Worm (Caenorhabditis elegans) whole organism, young adult: ENCODE results near the gene tkr-3.

Experiments
- B0035.1 ChIP-seq: sonication (generic microtip); optimal IDR thresholded peaks from 2 replicates; lab custom pipeline; 2016; ENCODE audit warnings: missing genetic modification characterization, mild to moderate bottlenecking, missing compliant biosample characterization, missing genotype, missing genetic modification reagents
- B0261.1 ChIP-seq: sonication (generic microtip); optimal IDR thresholded peaks from 2 replicates; lab custom pipeline; 2016; ENCODE audit warnings: mild to moderate bottlenecking, missing genetic modification characterization, moderate library complexity, missing compliant biosample characterization
- B0336.3 ChIP-seq: fragments of 200-800 bp; sonication (Bioruptor generic); IDR thresholded peaks from 2 replicates; pipeline ENCODE4 v1.3.6; 2022; ENCODE audit warnings: missing genetic modification characterization, missing compliant biosample characterization
- C06A6.2 ChIP-seq: fragments of 200-800 bp; sonication (Bioruptor generic); conservative IDR thresholded peaks from 2 replicates; pipeline ENCODE4 v1.3.6; 2022; ENCODE audit warnings: missing genetic modification characterization, missing compliant biosample characterization
- F57A8.1 ChIP-seq: fragments of 200-800 bp; sonication (Bioruptor generic); optimal IDR thresholded peaks from 2 replicates; lab custom pipeline; 2018; ENCODE audit warnings: mild to moderate bottlenecking, missing genetic modification characterization, moderate library complexity, missing compliant biosample characterization
- K12H6.12 ChIP-seq: fragments of 200-800 bp; sonication (Bioruptor generic); optimal IDR thresholded peaks from 2 replicates; lab custom pipeline; 2018; ENCODE audit warnings: mild to moderate bottlenecking, missing genetic modification characterization, missing compliant biosample characterization
- T07F8.4 ChIP-seq: sonication (generic microtip); optimal IDR thresholded peaks from 2 replicates; lab custom pipeline; 2016; ENCODE audit warnings: mild to moderate bottlenecking, missing genetic modification characterization, moderate library complexity, missing compliant biosample characterization
- Y67H2A.10 ChIP-seq: fragments of 200-800 bp; sonication (Bioruptor generic); conservative IDR thresholded peaks from 2 replicates; pipeline ENCODE4 v1.3.6; 2022; ENCODE audit warnings: missing genetic modification reagents, missing genetic modification characterization, missing compliant biosample characterization
- ZK185.1 ChIP-seq: sonication (generic microtip); optimal IDR thresholded peaks from 2 replicates; lab custom pipeline; 2016; ENCODE audit warnings: mild to moderate bottlenecking, missing genetic modification characterization, missing compliant biosample characterization; ENCODE audit not compliant: poor library complexity, severe bottlenecking
- aptf-3 ChIP-seq: fragments of 200-800 bp; sonication (Bioruptor generic); IDR thresholded peaks from 2 replicates; pipeline ENCODE4 v1.3.6; 2022; ENCODE audit warnings: missing genetic modification characterization, missing compliant biosample characterization
- athp-1 ChIP-seq: sonication (generic microtip); optimal IDR thresholded peaks from 2 replicates; lab custom pipeline; 2017; ENCODE audit warnings: mild to moderate bottlenecking, missing genetic modification characterization, missing compliant biosample characterization
- attf-5 ChIP-seq: fragments of 200-800 bp; sonication (Bioruptor generic); optimal IDR thresholded peaks from 2 replicates; lab custom pipeline; 2018; ENCODE audit warnings: mild to moderate bottlenecking, missing genetic modification characterization, missing compliant biosample characterization
- attf-6 ChIP-seq: fragments of 200-800 bp; sonication (Bioruptor generic); IDR thresholded peaks from 2 replicates; pipeline ENCODE4 v1.3.6; 2022; ENCODE audit warnings: missing genetic modification reagents, missing genetic modification characterization, missing compliant biosample characterization
- cebp-1 ChIP-seq, 2 experiments: fragments of 200-800 bp in 1 of 2; sonication (Bioruptor generic) in 1 of 2; sonication (generic microtip) in 1 of 2; IDR thresholded peaks in 1 of 2; optimal IDR thresholded peaks in 1 of 2; 2 replicates each; pipeline versions ENCODE4 v1.3.6 to Lab custom; 2017 to 2022; ENCODE audit warnings: missing compliant biosample characterization in 2 of 2, missing genetic modification characterization in 2 of 2, mild to moderate bottlenecking in 1 of 2, missing genetic modification reagents in 1 of 2, moderate library complexity in 1 of 2
- ceh-100 ChIP-seq: fragments of 200-800 bp; sonication (Bioruptor generic); IDR thresholded peaks from 2 replicates; pipeline ENCODE4 v1.3.6; 2022; ENCODE audit warnings: missing genetic modification reagents, missing genetic modification characterization, missing compliant biosample characterization
- ceh-27 ChIP-seq: fragments of 200-800 bp; sonication (Bioruptor generic); optimal IDR thresholded peaks from 2 replicates; lab custom pipeline; 2018; ENCODE audit warnings: mild to moderate bottlenecking, missing genetic modification characterization, moderate library complexity, missing compliant biosample characterization
- die-1 ChIP-seq: sonication (generic microtip); optimal IDR thresholded peaks from 2 replicates; lab custom pipeline; 2016; ENCODE audit warnings: missing genotype, mild to moderate bottlenecking, missing genetic modification characterization, missing compliant biosample characterization
- egl-44 ChIP-seq: fragments of 200-800 bp; sonication (Bioruptor generic); IDR thresholded peaks from 2 replicates; pipeline ENCODE4 v1.3.6; 2022; ENCODE audit warnings: missing genetic modification reagents, missing genetic modification characterization, missing compliant biosample characterization
- hmg-20 ChIP-seq: fragments of 200-800 bp; sonication (Bioruptor generic); IDR thresholded peaks from 2 replicates; pipeline ENCODE4 v1.3.6; 2022; ENCODE audit warnings: missing genetic modification reagents, missing genetic modification characterization, missing compliant biosample characterization
- hrde-1 ChIP-seq: sonication (generic microtip); optimal IDR thresholded peaks from 2 replicates; lab custom pipeline; 2016; ENCODE audit warnings: missing genetic modification characterization, mild to moderate bottlenecking, missing compliant biosample characterization, moderate library complexity, missing genotype, missing genetic modification reagents, borderline replicate concordance
- hsf-1 ChIP-seq: fragments of 200-800 bp; sonication (Bioruptor generic); IDR thresholded peaks from 2 replicates; pipeline ENCODE4 v1.3.6; 2022; ENCODE audit warnings: missing genetic modification reagents, missing genetic modification characterization, missing compliant biosample characterization
- mxl-1 ChIP-seq: sonication (generic microtip); optimal IDR thresholded peaks from 2 replicates; lab custom pipeline; 2016; ENCODE audit warnings: missing genetic modification characterization, missing compliant biosample characterization
- nfya-2 ChIP-seq: fragments of 200-800 bp; sonication (Bioruptor generic); IDR thresholded peaks from 2 replicates; pipeline ENCODE4 v1.3.6; 2022; ENCODE audit warnings: missing genetic modification reagents, missing genetic modification characterization, missing compliant biosample characterization
- snpc-3.4 ChIP-seq: sonication (generic microtip); optimal IDR thresholded peaks from 2 replicates; lab custom pipeline; 2017; ENCODE audit warnings: missing genetic modification characterization, mild to moderate bottlenecking, missing compliant biosample characterization, antibody characterized with exemption, moderate library complexity, missing genotype, missing genetic modification reagents
- somi-1 ChIP-seq: fragments of 200-800 bp; sonication (Bioruptor generic); optimal IDR thresholded peaks from 2 replicates; lab custom pipeline; 2018; ENCODE audit warnings: mild to moderate bottlenecking, missing genetic modification characterization, missing compliant biosample characterization
- sptf-2 ChIP-seq: fragments of 200-800 bp; sonication (Bioruptor generic); optimal IDR thresholded peaks from 2 replicates; lab custom pipeline; 2018; ENCODE audit warnings: mild to moderate bottlenecking, missing genetic modification characterization, missing compliant biosample characterization
- tlf-1 ChIP-seq: fragments of 200-800 bp; sonication (Bioruptor generic); optimal IDR thresholded peaks from 2 replicates; lab custom pipeline; 2018; ENCODE audit warnings: mild to moderate bottlenecking, missing genetic modification characterization, missing compliant biosample characterization
- unc-62 ChIP-seq: fragments of 150-350 bp; optimal IDR thresholded peaks from 2 replicates; lab custom pipeline; 2014; ENCODE audit warnings: missing biosample characterization, missing genetic modification reagents, missing genetic modification characterization

The tkr-3 gene

ce11 chrIV:5063297-5063696 lies 58.6 kb downstream of the tkr-3 start (continued):
- TF ChIP-seq ceh-27, result no peak
- no peak for TF ChIP-seq cebp-1 (GFP tag; IDR thresholded peaks at IDR 0.05; lab: Robert Waterston, UW)
- no peak for TF ChIP-seq cebp-1 (tag; optimal IDR thresholded peaks at IDR 0.05; lab: Kevin White, UChicago)
- no peak for TF ChIP-seq sptf-2 (GFP tag; lab: Kevin White, UChicago)
- 0 out of 2 replicates have a peak, but pooled peaks have one; percentile 7 for TF ChIP-seq Y67H2A.10 (GFP tag; lab: Robert Waterston, UW)
- no peak for TF ChIP-seq unc-62 (GFP tag; lab: Kevin White, UChicago)
- TF ChIP-seq die-1 (tag; lab: Kevin White, UChicago), result no peak
- TF ChIP-seq aptf-3, result no peak
- TF ChIP-seq hrde-1 (tag; lab: Kevin White, UChicago), result no peak
- no peak for TF ChIP-seq tlf-1 (GFP tag; lab: Kevin White, UChicago)
- no peak for TF ChIP-seq B0035.1 (tag; lab: Kevin White, UChicago)
- no peak for TF ChIP-seq B0261.1
- TF ChIP-seq somi-1, result no peak
- TF ChIP-seq attf-6 (GFP tag; lab: Robert Waterston, UW), result peak; percentile 95
- TF ChIP-seq hmg-20, result no peak
- TF ChIP-seq snpc-3.4 (tag; lab: Kevin White, UChicago), result peak; percentile 57
- TF ChIP-seq egl-44 (GFP tag; lab: Robert Waterston, UW), result no peak
- TF ChIP-seq ZK185.1 (tag; lab: Kevin White, UChicago), result no peak
- no peak for TF ChIP-seq F57A8.1 (GFP tag; lab: Kevin White, UChicago)
- no peak for TF ChIP-seq attf-5 (GFP tag; lab: Kevin White, UChicago)
- TF ChIP-seq K12H6.12 (tag; lab: Kevin White, UChicago), result no peak
- TF ChIP-seq C06A6.2 (GFP tag; lab: Robert Waterston, UW), result no peak
- peak; percentile 50; the same call in 1 of the 2 replicates for TF ChIP-seq hsf-1 (GFP tag; lab: Robert Waterston, UW)
- TF ChIP-seq B0336.3 (GFP tag; lab: Robert Waterston, UW), result no peak
- TF ChIP-seq ceh-100 (GFP tag; lab: Robert Waterston, UW), result no peak
- no peak for TF ChIP-seq T07F8.4 (tag; lab: Kevin White, UChicago)
- no peak for TF ChIP-seq mxl-1 (tag; lab: Kevin White, UChicago)
- TF ChIP-seq nfya-2 (GFP tag; lab: Robert Waterston, UW), result no peak
- no peak for TF ChIP-seq athp-1
